Worm (Caenorhabditis elegans): ENCODE data around the gene F47G3.4.

ce11 chrX:2347962-2348361 is 33.4 kb upstream of the F47G3.4 start:
- no peak for TF ChIP-seq cog-1 (tag; optimal IDR thresholded peaks at IDR 0.05)
- TF ChIP-seq tab-1 (GFP tag; IDR thresholded peaks at IDR 0.05): no peak
- no peak for TF ChIP-seq klf-2 (GFP tag; conservative IDR thresholded peaks at IDR 0.05)
- no peak for TF ChIP-seq med-1 (GFP tag; optimal IDR thresholded peaks at IDR 0.05; ENCODE audit: insufficient read depth)
- TF ChIP-seq ref-1 (GFP tag; conservative IDR thresholded peaks at IDR 0.05): no peak
- TF ChIP-seq ztf-23 (GFP tag; IDR thresholded peaks at IDR 0.05): no peak
- no peak for TF ChIP-seq ztf-29 (GFP tag; IDR thresholded peaks at IDR 0.05)
- no peak for TF ChIP-seq T22C8.4 (GFP tag; IDR thresholded peaks at IDR 0.05)
- no peak for TF ChIP-seq flt-1 (GFP tag; IDR thresholded peaks at IDR 0.05)

Measured in whole organism, midembryonic.